Worm (Caenorhabditis elegans) whole organism, young adult: ENCODE data around the gene atn-1.

Source experiments
- hlh-26 ChIP-seq: fragments of 200-800 bp; sonication (Bioruptor generic); conservative IDR thresholded peaks from 2 replicates; pipeline ENCODE4 v1.3.6; 2022; ENCODE audit warnings: missing genetic modification reagents, missing genetic modification characterization, missing compliant biosample characterization
- ztf-28 ChIP-seq: fragments of 200-800 bp; sonication (Bioruptor generic); IDR thresholded peaks from 2 replicates; pipeline ENCODE4 v1.3.6; 2022; ENCODE audit warnings: missing genetic modification reagents, missing genetic modification characterization, missing compliant biosample characterization

ce11 chrV:12466653-12467052, 11.6 kb upstream of the atn-1 start:
- TF ChIP-seq hlh-26 (GFP tag; lab: Robert Waterston, UW) (no peak), ztf-28 (GFP tag; lab: Robert Waterston, UW) (no peak)
